Fruit fly (Drosophila melanogaster): Measurements from ENCODE around the gene Nup93-2.
A peak's percentile ranks its signal among the peaks of the same experiment; 100 is the strongest.

Gene Nup93-2

dm6 chr3R:14917927-14918829 is 20.0 kb upstream of the Nup93-2 start, which contains the start of gene Sdr (continued):
- no peak for TF ChIP-seq Bteb2 (GFP tag; optimal IDR thresholded peaks at IDR 0.05)
- TF ChIP-seq pan (optimal IDR thresholded peaks at IDR 0.05): no peak
- no peak for TF ChIP-seq pan (GFP tag; optimal IDR thresholded peaks at IDR 0.05 in 1 of 2, IDR thresholded peaks at IDR 0.05 in 1 of 2)
- TF ChIP-seq CG10147 (GFP tag; optimal IDR thresholded peaks at IDR 0.05): no peak
- no peak for TF ChIP-seq sna (GFP tag; IDR thresholded peaks at IDR 0.05; ENCODE audit: partially characterized antibody)
- TF ChIP-seq Atf3 (GFP tag; optimal IDR thresholded peaks at IDR 0.05): no peak
- no peak for TF ChIP-seq CG8281 (tag; optimal IDR thresholded peaks at IDR 0.05)
- no peak for TF ChIP-seq Stat92E (GFP tag; optimal IDR thresholded peaks at IDR 0.05)
- no peak for TF ChIP-seq slou (GFP tag; optimal IDR thresholded peaks at IDR 0.05)
- TF ChIP-seq CG14860 (GFP tag; IDR thresholded peaks at IDR 0.05; ENCODE audit: partially characterized antibody): no peak
- no peak for TF ChIP-seq CG3163 (GFP tag; optimal IDR thresholded peaks at IDR 0.05)
- no peak for TF ChIP-seq CG11456 (GFP tag; IDR thresholded peaks at IDR 0.05)
- TF ChIP-seq ssp (GFP tag; IDR thresholded peaks at IDR 0.05): no peak
- TF ChIP-seq Oaz (GFP tag; IDR thresholded peaks at IDR 0.05): no peak
- TF ChIP-seq CG2678 (tag; optimal IDR thresholded peaks at IDR 0.05): no peak
- no peak for TF ChIP-seq CG2202 (tag; optimal IDR thresholded peaks at IDR 0.05)
- TF ChIP-seq gem (tag; optimal IDR thresholded peaks at IDR 0.05): peak; percentile 60
- no peak for TF ChIP-seq Hr39 (optimal IDR thresholded peaks at IDR 0.05)
- TF ChIP-seq CG12391 (tag; optimal IDR thresholded peaks at IDR 0.05): no peak
- TF ChIP-seq ara (GFP tag; IDR thresholded peaks at IDR 0.05): no peak
- TF ChIP-seq gro (GFP tag; optimal IDR thresholded peaks at IDR 0.05): no peak
- peak; percentile 18 for TF ChIP-seq Ets65A (GFP tag)
- no peak for TF ChIP-seq CG17568 (GFP tag; optimal IDR thresholded peaks at IDR 0.05)
- peak; percentile 17 for TF ChIP-seq CG2120 (GFP tag; optimal IDR thresholded peaks at IDR 0.05)
- TF ChIP-seq Xrp1 (GFP tag; IDR thresholded peaks at IDR 0.05): no peak
- TF ChIP-seq Deaf1 (tag; optimal IDR thresholded peaks at IDR 0.05): no peak
- TF ChIP-seq CG18599 (GFP tag; optimal IDR thresholded peaks at IDR 0.05): peak; percentile 20
- no peak for TF ChIP-seq CG4854 (GFP tag; optimal IDR thresholded peaks at IDR 0.05)
- peak; percentile 3 for TF ChIP-seq Sox100B (GFP tag; optimal IDR thresholded peaks at IDR 0.05)
- peak; percentile 52; the same call in 1 of the 3 replicates for TF ChIP-seq dysf (GFP tag; IDR thresholded peaks at IDR 0.05)
- no peak for TF ChIP-seq sim (GFP tag; IDR thresholded peaks at IDR 0.05)
- no peak for TF ChIP-seq CG15073 (GFP tag; optimal IDR thresholded peaks at IDR 0.05)
- no peak for TF ChIP-seq psq (GFP tag; optimal IDR thresholded peaks at IDR 0.05)
- no peak for TF ChIP-seq Awh (GFP tag; IDR thresholded peaks at IDR 0.05)
- TF ChIP-seq lbe (GFP tag; optimal IDR thresholded peaks at IDR 0.05): peak; percentile 7
- no peak for TF ChIP-seq CG12071 (GFP tag; optimal IDR thresholded peaks at IDR 0.05)
- TF ChIP-seq CG7839 (tag; optimal IDR thresholded peaks at IDR 0.05): peak; percentile 56
- TF ChIP-seq chn (GFP tag; optimal IDR thresholded peaks at IDR 0.05): no peak
- no peak for TF ChIP-seq CG42726 (GFP tag; IDR thresholded peaks at IDR 0.05; ENCODE audit: partially characterized antibody)
- TF ChIP-seq GATAe (GFP tag; conservative IDR thresholded peaks at IDR 0.05): no peak
- TF ChIP-seq dmrt99B (tag; optimal IDR thresholded peaks at IDR 0.05): peak; percentile 56
- no peak for TF ChIP-seq HLHmδ (GFP tag; optimal IDR thresholded peaks at IDR 0.05)
- peak in 1 of 2 experiments; percentile 27 for TF ChIP-seq Hr51 (GFP tag; optimal IDR thresholded peaks at IDR 0.05)
- TF ChIP-seq Vsx1 (GFP tag; optimal IDR thresholded peaks at IDR 0.05): no peak
- no peak for TF ChIP-seq Aef1 (GFP tag; IDR thresholded peaks at IDR 0.05)
- no peak for TF ChIP-seq cg (GFP tag; optimal IDR thresholded peaks at IDR 0.05)
- TF ChIP-seq HmgZ (tag; optimal IDR thresholded peaks at IDR 0.05): no peak
- peak; percentile 0 for TF ChIP-seq Oli (tag; optimal IDR thresholded peaks at IDR 0.05)
- TF ChIP-seq CG6689 (GFP tag; IDR thresholded peaks at IDR 0.05): 0 out of 2 replicates have a peak, but pooled peaks have one; percentile 23

Data from whole organism, embryonic.